Worm (Caenorhabditis elegans) whole organism, L4 larva: ENCODE measurements around the gene clec-75.

Experiments
- Y105C5A.15 ChIP-seq: fragments of 200-800 bp; sonication (Bioruptor generic); IDR thresholded peaks from 2 replicates; pipeline ENCODE4 v1.3.6; 2022; ENCODE audit warnings: missing genetic modification characterization, missing compliant biosample characterization
- Y48G9A.11 ChIP-seq: fragments of 200-800 bp; sonication (Bioruptor generic); IDR thresholded peaks from 2 replicates; pipeline ENCODE4 v1.3.6; 2022; ENCODE audit warnings: missing genetic modification reagents, missing genetic modification characterization, missing compliant biosample characterization
- ZK546.5 ChIP-seq, 2 experiments: sonication (generic microtip); optimal IDR thresholded peaks; 2 replicates each; lab custom pipeline; 2017; ENCODE audit warnings: missing biosample characterization in 2 of 2, missing genetic modification characterization in 2 of 2
- aha-1 ChIP-seq: fragments of 150-350 bp; peaks from one replicate; lab custom pipeline; 2014; ENCODE audit warnings: missing biosample characterization, missing genetic modification characterization
- aly-2 ChIP-seq: sonication (generic microtip); optimal IDR thresholded peaks from 2 replicates; lab custom pipeline; 2018; ENCODE audit warnings: missing biosample characterization, missing genetic modification characterization
- ama-1 ChIP-seq: fragments of 150-350 bp; optimal IDR thresholded peaks from 2 replicates; lab custom pipeline; 2014; ENCODE audit warnings: inconsistent platforms, mixed read lengths
- ceh-28 ChIP-seq: fragments of 150-350 bp; optimal IDR thresholded peaks from 2 replicates; lab custom pipeline; 2014; ENCODE audit warnings: missing biosample characterization, missing genetic modification reagents, missing genetic modification characterization
- ceh-44 ChIP-seq: fragments of 200-800 bp; sonication (Bioruptor generic); IDR thresholded peaks from 2 replicates; pipeline ENCODE4 v1.3.6; 2022; ENCODE audit warnings: missing genetic modification reagents, missing genetic modification characterization, missing compliant biosample characterization
- ceh-62 ChIP-seq: sonication (generic microtip); optimal IDR thresholded peaks from 2 replicates; lab custom pipeline; 2017; ENCODE audit warnings: missing biosample characterization, missing genetic modification characterization
- ces-1 ChIP-seq: fragments of 150-350 bp; sonication (generic microtip); optimal IDR thresholded peaks from 4 replicates; lab custom pipeline; 2014; ENCODE audit warnings: missing biosample characterization, missing genetic modification reagents, missing genetic modification characterization
- cey-2 ChIP-seq: sonication (generic microtip); optimal IDR thresholded peaks from 3 replicates; lab custom pipeline; 2017; ENCODE audit warnings: missing genetic modification characterization, mild to moderate bottlenecking, missing compliant biosample characterization, antibody characterized with exemption, borderline replicate concordance; ENCODE audit not compliant: insufficient read depth
- daf-12 ChIP-seq: fragments of 150-350 bp; optimal IDR thresholded peaks from 2 replicates; lab custom pipeline; 2014; ENCODE audit warnings: missing biosample characterization, missing genetic modification reagents, missing genetic modification characterization
- daf-16 ChIP-seq, 3 experiments: sonication (generic microtip); optimal IDR thresholded peaks; 2 replicates each; lab custom pipeline; 2016 to 2017; ENCODE audit warnings: missing genetic modification characterization in 3 of 3, missing genetic modification reagents in 3 of 3, mild to moderate bottlenecking in 2 of 3, missing compliant biosample characterization in 2 of 3, missing biosample characterization in 1 of 3, moderate library complexity in 1 of 3
- dmd-6 ChIP-seq: fragments of 200-800 bp; sonication (Bioruptor generic); IDR thresholded peaks from 2 replicates; pipeline ENCODE4 v1.3.6; 2022; ENCODE audit warnings: missing genetic modification reagents, missing genetic modification characterization, missing compliant biosample characterization
- dmd-9 ChIP-seq: fragments of 200-800 bp; sonication (Bioruptor generic); IDR thresholded peaks from 2 replicates; pipeline ENCODE4 v1.3.6; 2022; ENCODE audit warnings: missing genetic modification reagents, missing genetic modification characterization, missing compliant biosample characterization
- dpl-1 ChIP-seq: fragments of 150-350 bp; optimal IDR thresholded peaks from 2 replicates; lab custom pipeline; 2014; ENCODE audit warnings: missing biosample characterization, missing genetic modification reagents, missing genetic modification characterization
- gei-8 ChIP-seq: fragments of 200-800 bp; sonication (Bioruptor generic); optimal IDR thresholded peaks from 2 replicates; lab custom pipeline; 2018; ENCODE audit warnings: mild to moderate bottlenecking, missing genetic modification characterization, missing compliant biosample characterization
- hif-1 ChIP-seq, 2 experiments: sonication (generic microtip); optimal IDR thresholded peaks; 2 replicates each; lab custom pipeline; 2016 to 2017; ENCODE audit warnings: missing compliant biosample characterization in 2 of 2, missing genetic modification characterization in 2 of 2, missing genetic modification reagents in 2 of 2, missing genotype in 2 of 2, mild to moderate bottlenecking in 1 of 2
- hlh-30 ChIP-seq: sonication (generic microtip); optimal IDR thresholded peaks from 2 replicates; lab custom pipeline; 2017; ENCODE audit warnings: antibody characterized with exemption, mild to moderate bottlenecking, missing genetic modification characterization, missing compliant biosample characterization; ENCODE audit not compliant: insufficient read depth
- lin-13 ChIP-seq: fragments of 150-350 bp; optimal IDR thresholded peaks from 2 replicates; lab custom pipeline; 2014; ENCODE audit warnings: missing biosample characterization, missing genetic modification reagents, missing genetic modification characterization
- lin-15B ChIP-seq: fragments of 150-350 bp; sonication (generic microtip); optimal IDR thresholded peaks from 3 replicates; lab custom pipeline; 2014; ENCODE audit warnings: missing biosample characterization, missing genetic modification characterization
- lin-29 ChIP-seq: fragments of 200-800 bp; sonication (Bioruptor generic); IDR thresholded peaks from 2 replicates; pipeline ENCODE4 v1.3.6; 2022; ENCODE audit warnings: missing genetic modification reagents, missing genetic modification characterization, missing compliant biosample characterization
- lin-38 ChIP-seq: fragments of 200-800 bp; sonication (Bioruptor generic); IDR thresholded peaks from 2 replicates; pipeline ENCODE4 v1.3.6; 2022; ENCODE audit warnings: missing genetic modification reagents, missing genetic modification characterization, missing compliant biosample characterization
- lir-3 ChIP-seq: sonication (generic microtip); optimal IDR thresholded peaks from 2 replicates; lab custom pipeline; 2016; ENCODE audit warnings: mild to moderate bottlenecking, missing genetic modification characterization, missing compliant biosample characterization
- madf-5 ChIP-seq, 2 experiments: fragments of 200-800 bp; sonication (Bioruptor generic); IDR thresholded peaks; 2 replicates each; pipeline ENCODE4 v1.3.6; 2022; ENCODE audit warnings: missing compliant biosample characterization in 2 of 2, missing genetic modification characterization in 2 of 2
- mdl-1 ChIP-seq, 2 experiments: fragments of 150-350 bp in 1 of 2; sonication (generic microtip) in 1 of 2; optimal IDR thresholded peaks; 2 replicates each; lab custom pipeline; 2014 to 2017; ENCODE audit warnings: missing biosample characterization in 2 of 2, missing genetic modification characterization in 2 of 2
- mes-2 ChIP-seq: sonication (generic microtip); optimal IDR thresholded peaks from 2 replicates; lab custom pipeline; 2016; ENCODE audit warnings: missing genotype, mild to moderate bottlenecking, missing genetic modification characterization, missing compliant biosample characterization; ENCODE audit not compliant: poor library complexity, severe bottlenecking
- mxl-2 ChIP-seq: fragments of 200-800 bp; sonication (Bioruptor generic); conservative IDR thresholded peaks from 2 replicates; pipeline ENCODE4 v1.3.6; 2022; ENCODE audit warnings: missing genetic modification reagents, missing genetic modification characterization, missing compliant biosample characterization
- nhr-102 ChIP-seq: sonication (generic microtip); optimal IDR thresholded peaks from 2 replicates; lab custom pipeline; 2016; ENCODE audit warnings: mild to moderate bottlenecking, missing genetic modification characterization, moderate library complexity, missing compliant biosample characterization
- nhr-237 ChIP-seq: sonication (generic microtip); optimal IDR thresholded peaks from 2 replicates; lab custom pipeline; 2017; ENCODE audit warnings: missing biosample characterization, missing genetic modification characterization
- nhr-28 ChIP-seq: fragments of 150-350 bp; optimal IDR thresholded peaks from 2 replicates; lab custom pipeline; 2014; ENCODE audit warnings: missing biosample characterization, missing genetic modification characterization
- nhr-42 ChIP-seq: fragments of 200-800 bp; sonication (Bioruptor generic); IDR thresholded peaks from 2 replicates; pipeline ENCODE4 v1.3.6; 2022; ENCODE audit warnings: missing genetic modification characterization, missing compliant biosample characterization
- nhr-6 ChIP-seq: fragments of 150-350 bp; optimal IDR thresholded peaks from 2 replicates; lab custom pipeline; 2014; ENCODE audit warnings: missing biosample characterization, missing genetic modification characterization
- nhr-77 ChIP-seq: fragments of 150-350 bp; optimal IDR thresholded peaks from 2 replicates; lab custom pipeline; 2014; ENCODE audit warnings: missing biosample characterization, missing genetic modification characterization
- php-3 ChIP-seq: fragments of 200-800 bp; sonication (Bioruptor generic); IDR thresholded peaks from 2 replicates; pipeline ENCODE4 v1.3.6; 2022; ENCODE audit warnings: missing genetic modification reagents, missing genetic modification characterization, missing compliant biosample characterization
- pqm-1 ChIP-seq: sonication (generic microtip); optimal IDR thresholded peaks from 2 replicates; lab custom pipeline; 2017; ENCODE audit warnings: missing biosample characterization, missing genetic modification characterization
- rbr-2 ChIP-seq: sonication (generic microtip); optimal IDR thresholded peaks from 2 replicates; lab custom pipeline; 2016; ENCODE audit warnings: missing genotype, missing genetic modification characterization, missing compliant biosample characterization
- set-16 ChIP-seq: fragments of 200-800 bp; sonication (Bioruptor generic); IDR thresholded peaks from 2 replicates; pipeline ENCODE4 v1.3.6; 2022; ENCODE audit warnings: missing genetic modification reagents, missing genetic modification characterization, missing compliant biosample characterization
- skn-1 ChIP-seq: fragments of 150-350 bp; optimal IDR thresholded peaks from 2 replicates; lab custom pipeline; 2014; ENCODE audit warnings: missing biosample characterization, missing genetic modification characterization
- spr-3 ChIP-seq: fragments of 200-800 bp; sonication (Bioruptor generic); optimal IDR thresholded peaks from 2 replicates; lab custom pipeline; 2018; ENCODE audit warnings: mild to moderate bottlenecking, missing genetic modification characterization, missing compliant biosample characterization
- unc-130 ChIP-seq: sonication (generic microtip); optimal IDR thresholded peaks from 2 replicates; lab custom pipeline; 2016; ENCODE audit warnings: missing genetic modification reagents, missing genetic modification characterization, missing compliant biosample characterization
- unc-62 ChIP-seq, 3 experiments: fragments of 150-350 bp in 1 of 3; sonication (generic microtip); optimal IDR thresholded peaks in 2 of 3; peaks in 1 of 3; 1 replicate in 1 of 3; 2 replicates in 2 of 3; lab custom pipeline; 2014 to 2017; ENCODE audit warnings: missing biosample characterization in 3 of 3, missing genetic modification characterization in 3 of 3, missing genetic modification reagents in 3 of 3, missing genotype in 1 of 3

clec-75 gene

ce11 chrIV:3937097-3937496, 23.4 kb upstream of the clec-75 start, which contains the start of gene clec-71:
clec-71 (plus strand) TSS chrIV:3937458.
- TF ChIP-seq unc-62 (GFP tag; optimal IDR thresholded peaks at IDR 0.05 in 1 of 2; lab: Kevin White, UChicago) (peak in 1 of 2 experiments; percentile 55), unc-62 (tag; optimal IDR thresholded peaks at IDR 0.05; lab: Kevin White, UChicago) (no peak), dmd-9 (GFP tag; lab: Robert Waterston, UW) (no peak), aha-1 (tag; lab: Kevin White, UChicago) (peak; percentile 57)

- TF ChIP-seq lin-38 (no peak), aha-1 (tag; lab: Kevin White, UChicago) (peak; percentile 87), mxl-2 (GFP tag; lab: Robert Waterston, UW) (no peak), unc-62 (GFP tag; optimal IDR thresholded peaks at IDR 0.05 in 1 of 2; lab: Kevin White, UChicago) (peak in 1 of 2 experiments; percentile 35), unc-62 (tag; optimal IDR thresholded peaks at IDR 0.05; lab: Kevin White, UChicago) (no peak), unc-130 (no peak), skn-1 (tag; lab: Kevin White, UChicago) (no peak), pqm-1 (tag; lab: Kevin White, UChicago) (peak; percentile 6), nhr-28 (tag; lab: Kevin White, UChicago) (peak; percentile 87), rbr-2 (tag; lab: Kevin White, UChicago) (no peak), hif-1 (tag; optimal IDR thresholded peaks at IDR 0.05; lab: Kevin White, UChicago) (no peak), ama-1 (lab: Kevin White, UChicago) (no peak), dmd-6 (GFP tag; lab: Robert Waterston, UW) (no peak), nhr-77 (tag; lab: Kevin White, UChicago) (peak; percentile 54), set-16 (GFP tag; lab: Robert Waterston, UW) (no peak), ceh-28 (tag; lab: Kevin White, UChicago) (no peak), lin-29 (GFP tag; lab: Robert Waterston, UW) (no peak)
- TF ChIP-seq, all 104 proteins: peak for 5
Measured at ce11 chrIV:3941658-3942328, 18.7 kb upstream of the clec-75 start, which contains the start of gene clec-174. clec-174 (minus strand) TSS chrIV:3941708.

- TF ChIP-seq mes-2 (tag; lab: Kevin White, UChicago) (no peak), nhr-237 (tag; lab: Kevin White, UChicago) (no peak), nhr-6 (tag; lab: Kevin White, UChicago) (no peak)
Measured at ce11 chrIV:3943003-3943402, 17.5 kb upstream of the clec-75 start, which contains the start of gene Y46C8AL.11. Y46C8AL.11 (plus strand) TSS chrIV:3943303.

- TF ChIP-seq dpl-1 (GFP tag; lab: Kevin White, UChicago) = no peak
- TF ChIP-seq dmd-6 (GFP tag; lab: Robert Waterston, UW) = peak; percentile 92
- no peak for TF ChIP-seq nhr-102 (tag; lab: Kevin White, UChicago)
- no peak for TF ChIP-seq lir-3 (tag; lab: Kevin White, UChicago)
- no peak for TF ChIP-seq daf-12 (tag; lab: Kevin White, UChicago)
- TF ChIP-seq pqm-1 (tag; lab: Kevin White, UChicago) = peak; percentile 98
- no peak for TF ChIP-seq ceh-62 (tag; lab: Kevin White, UChicago)
- peak in 1 of 2 experiments; percentile 50 for TF ChIP-seq mdl-1 (tag; optimal IDR thresholded peaks at IDR 0.05; lab: Kevin White, UChicago)
- TF ChIP-seq mxl-2 (GFP tag; lab: Robert Waterston, UW) = no peak
- TF ChIP-seq spr-3 = no peak
- no peak for TF ChIP-seq Y48G9A.11 (GFP tag; lab: Robert Waterston, UW)
- no peak for TF ChIP-seq nhr-42 (GFP tag; lab: Robert Waterston, UW)
- TF ChIP-seq lin-15B (tag; lab: Kevin White, UChicago) = no peak
- no peak for TF ChIP-seq daf-16 (GFP tag; optimal IDR thresholded peaks at IDR 0.05; lab: Kevin White, UChicago)
- TF ChIP-seq daf-16 (tag; optimal IDR thresholded peaks at IDR 0.05; lab: Kevin White, UChicago) = peak; percentile 97
- TF ChIP-seq php-3 (GFP tag; lab: Robert Waterston, UW) = peak; percentile 34; the same call in 1 of the 2 replicates
- no peak for TF ChIP-seq aly-2 (tag; lab: Kevin White, UChicago)
- no peak for TF ChIP-seq rbr-2 (tag; lab: Kevin White, UChicago)
- TF ChIP-seq gei-8 (GFP tag; lab: Kevin White, UChicago) = no peak
- TF ChIP-seq unc-62 (GFP tag; optimal IDR thresholded peaks at IDR 0.05 in 1 of 2; lab: Kevin White, UChicago) = peak in 1 of 2 experiments; percentile 51
- no peak for TF ChIP-seq unc-62 (tag; optimal IDR thresholded peaks at IDR 0.05; lab: Kevin White, UChicago)
- TF ChIP-seq Y105C5A.15 (GFP tag; lab: Robert Waterston, UW) = no peak
- no peak for TF ChIP-seq cey-2
- no peak for TF ChIP-seq ces-1 (GFP tag; lab: Kevin White, UChicago)
- TF ChIP-seq madf-5 (GFP tag; IDR thresholded peaks at IDR 0.05; lab: Robert Waterston, UW) = no peak
- TF ChIP-seq lin-13 (GFP tag; lab: Kevin White, UChicago) = no peak
- no peak for TF ChIP-seq ceh-44 (GFP tag; lab: Robert Waterston, UW)
- no peak for TF ChIP-seq ZK546.5 (tag; optimal IDR thresholded peaks at IDR 0.05; lab: Kevin White, UChicago)
- no peak for TF ChIP-seq hlh-30 (tag; lab: Kevin White, UChicago)
Measured at ce11 chrIV:3944459-3944858, 16.1 kb upstream of the clec-75 start, which contains the start of gene clec-72. clec-72 (plus strand) TSS chrIV:3944816.
